Worm (Caenorhabditis elegans): ENCODE results near the gene nhr-13.

DNA sequence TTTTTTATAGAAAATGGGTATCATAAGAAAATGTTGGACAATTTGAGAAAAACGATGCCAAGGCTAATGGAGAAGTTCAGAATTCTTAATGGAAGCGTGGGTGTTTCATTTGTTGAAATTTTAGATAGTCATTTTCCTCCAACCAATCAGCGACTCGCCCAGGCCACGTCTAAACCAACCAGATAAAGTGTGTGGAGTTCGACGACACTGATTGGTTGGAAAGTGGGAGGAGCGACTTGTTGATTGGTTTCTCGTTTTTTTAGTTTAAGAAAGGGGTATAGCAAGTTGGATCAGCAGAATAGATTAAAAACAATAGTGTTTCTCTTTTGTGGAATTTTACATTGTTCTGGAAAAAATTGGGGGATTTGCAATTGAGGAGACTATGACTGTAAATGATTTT is 15.2 kb downstream of the nhr-13 start:
- TF ChIP-seq unc-62 (GFP tag; optimal IDR thresholded peaks at IDR 0.05) (no peak), tbx-2 (tag; optimal IDR thresholded peaks at IDR 0.05) (no peak), pqm-1 (tag; optimal IDR thresholded peaks at IDR 0.05) (no peak), elt-3 (tag; optimal IDR thresholded peaks at IDR 0.05) (no peak), skn-1 (tag; optimal IDR thresholded peaks at IDR 0.05) (no peak), sox-4 (tag; optimal IDR thresholded peaks at IDR 0.05) (no peak), nhr-20 (tag; optimal IDR thresholded peaks at IDR 0.05) (no peak), fos-1 (tag; optimal IDR thresholded peaks at IDR 0.05) (no peak), dpl-1 (GFP tag; optimal IDR thresholded peaks at IDR 0.05) (no peak), lin-39 (tag; optimal IDR thresholded peaks at IDR 0.05) (no peak), hlh-4 (tag; optimal IDR thresholded peaks at IDR 0.05) (no peak)
